Fruit fly (Drosophila melanogaster): ENCODE measurements around the gene CG44040.

DNA sequence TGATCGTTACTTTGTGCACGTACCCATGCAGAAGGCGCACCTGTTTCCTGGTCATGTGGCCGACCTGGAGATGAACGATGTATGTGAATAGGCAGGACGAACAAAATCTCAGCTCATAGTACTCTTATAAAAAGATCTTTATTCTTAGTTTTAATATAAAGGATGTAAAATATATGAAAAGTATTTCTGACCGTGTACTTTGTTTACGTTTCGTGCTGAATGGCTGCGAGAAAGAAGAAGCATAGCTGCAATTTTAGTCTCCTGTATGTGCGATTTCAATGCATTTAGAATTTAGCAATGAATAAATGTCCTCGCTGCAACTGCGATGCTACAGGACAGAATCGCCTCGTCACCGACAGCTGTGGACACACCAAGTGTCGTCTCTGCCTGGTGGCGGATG lies 27.6 kb downstream of the CG44040 start, which contains the start of the genes CG42726 and CG42727:
- TF ChIP-seq toe (GFP tag; optimal IDR thresholded peaks at IDR 0.05), result no peak
- peak; percentile 55 for TF ChIP-seq bab1 (GFP tag; optimal IDR thresholded peaks at IDR 0.05)
- TF ChIP-seq CG7101 (tag; optimal IDR thresholded peaks at IDR 0.05), result peak; percentile 36
- peak; percentile 1 for TF ChIP-seq tj (GFP tag; optimal IDR thresholded peaks at IDR 0.05)
- no peak for TF ChIP-seq CG33017 (tag; optimal IDR thresholded peaks at IDR 0.05)
- TF ChIP-seq pad (GFP tag; optimal IDR thresholded peaks at IDR 0.05), result no peak
- peak; percentile 26 for TF ChIP-seq CG11617 (GFP tag; optimal IDR thresholded peaks at IDR 0.05)
- no peak for TF ChIP-seq ovo (GFP tag; optimal IDR thresholded peaks at IDR 0.05)
- TF ChIP-seq Crg-1 (GFP tag; optimal IDR thresholded peaks at IDR 0.05), result no peak

Measured in whole organism, adult.